Fruit fly (Drosophila melanogaster) whole organism, embryonic: Measurements from ENCODE around the gene ss.

ENCODE experiments used
- ATbp ChIP-seq: fragments of 200-800 bp; sonication (Bioruptor generic); optimal IDR thresholded peaks from 2 replicates; lab custom pipeline; 2017; ENCODE audit warnings: missing biosample characterization, mild to moderate bottlenecking, missing genetic modification characterization, missing genetic modification reagents
- C15 ChIP-seq: fragments of 200-800 bp; sonication (Bioruptor generic); IDR thresholded peaks from 3 replicates; pipeline ENCODE4 v1.3.6; 2022; ENCODE audit warnings: missing biosample characterization, missing genetic modification characterization
- CG10147 ChIP-seq: fragments of 200-800 bp; sonication (Bioruptor generic); optimal IDR thresholded peaks from 2 replicates; lab custom pipeline; 2019; ENCODE audit warnings: missing biosample characterization, mild to moderate bottlenecking, missing genetic modification characterization, moderate library complexity
- CG11398 ChIP-seq: fragments of 200-800 bp; sonication (Bioruptor generic); optimal IDR thresholded peaks from 2 replicates; lab custom pipeline; 2016; ENCODE audit warnings: missing biosample characterization, missing genetic modification characterization
- CG11456 ChIP-seq: fragments of 200-800 bp; sonication (Bioruptor generic); IDR thresholded peaks from 3 replicates; pipeline ENCODE4 v1.3.6; 2022; ENCODE audit warnings: missing biosample characterization, missing genetic modification characterization
- CG11504 ChIP-seq: fragments of 200-800 bp; sonication (Bioruptor generic); optimal IDR thresholded peaks from 3 replicates; lab custom pipeline; 2019; ENCODE audit warnings: missing biosample characterization, mild to moderate bottlenecking, missing genetic modification characterization, moderate library complexity
- CG11723 ChIP-seq: fragments of 200-800 bp; sonication (Bioruptor generic); optimal IDR thresholded peaks from 2 replicates; lab custom pipeline; 2017; ENCODE audit warnings: missing biosample characterization, mild to moderate bottlenecking, missing genetic modification characterization
- CG12236 ChIP-seq: fragments of 200-800 bp; sonication (Bioruptor generic); optimal IDR thresholded peaks from 2 replicates; lab custom pipeline; 2016; ENCODE audit warnings: missing biosample characterization, missing genetic modification characterization
- CG1233 ChIP-seq: fragments of 200-800 bp; sonication (Bioruptor generic); optimal IDR thresholded peaks from 4 replicates; lab custom pipeline; 2018; ENCODE audit warnings: missing biosample characterization, mild to moderate bottlenecking, missing genetic modification characterization
- CG13287 ChIP-seq: fragments of 200-800 bp; sonication (Bioruptor generic); IDR thresholded peaks from 2 replicates; pipeline ENCODE4 v1.3.6; 2022; ENCODE audit warnings: missing biosample characterization, missing genetic modification characterization; ENCODE audit not compliant: partially characterized antibody
- CG17359 ChIP-seq: fragments of 200-800 bp; sonication (Bioruptor generic); optimal IDR thresholded peaks from 3 replicates; lab custom pipeline; 2018; ENCODE audit warnings: missing biosample characterization, mild to moderate bottlenecking, missing genetic modification characterization, moderate library complexity
- CG17385 ChIP-seq: fragments of 200-800 bp; sonication (Bioruptor generic); optimal IDR thresholded peaks from 3 replicates; lab custom pipeline; 2018; ENCODE audit warnings: missing biosample characterization, mild to moderate bottlenecking, missing genetic modification characterization
- CG1832 ChIP-seq: fragments of 200-800 bp; sonication (Bioruptor generic); optimal IDR thresholded peaks from 2 replicates; lab custom pipeline; 2017; ENCODE audit warnings: missing biosample characterization, mild to moderate bottlenecking, missing genetic modification characterization, inconsistent platforms
- CG2199 ChIP-seq: fragments of 200-800 bp; sonication (Bioruptor generic); IDR thresholded peaks from 3 replicates; pipeline ENCODE4 v1.3.6; 2022; ENCODE audit warnings: missing biosample characterization, missing genetic modification characterization
- CG30431 ChIP-seq: fragments of 200-800 bp; sonication (Bioruptor generic); optimal IDR thresholded peaks from 2 replicates; lab custom pipeline; 2017; ENCODE audit warnings: missing biosample characterization, missing genetic modification characterization
- CG33557 ChIP-seq: fragments of 200-800 bp; sonication (Bioruptor generic); optimal IDR thresholded peaks from 2 replicates; lab custom pipeline; 2019; ENCODE audit warnings: missing biosample characterization, mild to moderate bottlenecking, missing genetic modification characterization, moderate library complexity
- CG34376 ChIP-seq: fragments of 200-800 bp; sonication (Bioruptor generic); optimal IDR thresholded peaks from 2 replicates; lab custom pipeline; 2018; ENCODE audit warnings: missing biosample characterization, mild to moderate bottlenecking, missing genetic modification characterization
- CG34422 ChIP-seq: fragments of 200-800 bp; sonication (Bioruptor generic); IDR thresholded peaks from 3 replicates; pipeline ENCODE4 v1.3.6; 2022; ENCODE audit warnings: missing biosample characterization, missing genetic modification characterization
- CG4617 ChIP-seq: fragments of 200-800 bp; sonication (Bioruptor generic); optimal IDR thresholded peaks from 3 replicates; lab custom pipeline; 2016; ENCODE audit warnings: missing biosample characterization, missing genetic modification characterization, borderline replicate concordance
- Camta ChIP-seq: fragments of 200-800 bp; sonication (Bioruptor generic); optimal IDR thresholded peaks from 2 replicates; lab custom pipeline; 2016; ENCODE audit warnings: missing biosample characterization, missing genetic modification characterization
- Dbx ChIP-seq: fragments of 200-800 bp; sonication (Bioruptor generic); IDR thresholded peaks from 3 replicates; pipeline ENCODE4 v1.3.6; 2022; ENCODE audit warnings: missing biosample characterization, missing genetic modification characterization
- Deaf1 ChIP-seq: fragments of 200-800 bp; optimal IDR thresholded peaks from 3 replicates; lab custom pipeline; 2019; ENCODE audit warnings: missing biosample characterization, mild to moderate bottlenecking, missing genetic modification characterization, moderate library complexity
- Fer3 ChIP-seq: fragments of 200-800 bp; sonication (Bioruptor generic); optimal IDR thresholded peaks from 2 replicates; lab custom pipeline; 2018; ENCODE audit warnings: missing biosample characterization, mild to moderate bottlenecking, missing genetic modification characterization, moderate library complexity
- GATAe ChIP-seq: fragments of 200-800 bp; sonication (Bioruptor generic); conservative IDR thresholded peaks from 2 replicates; pipeline ENCODE4 v1.3.6; 2022; ENCODE audit warnings: missing biosample characterization, missing genetic modification characterization
- Opbp ChIP-seq: fragments of 200-800 bp; sonication (Bioruptor generic); IDR thresholded peaks from 3 replicates; pipeline ENCODE4 v1.3.6; 2022; ENCODE audit warnings: missing biosample characterization, missing genetic modification characterization; ENCODE audit not compliant: partially characterized antibody
- amos ChIP-seq: fragments of 200-800 bp; sonication (Bioruptor generic); IDR thresholded peaks from 2 replicates; pipeline ENCODE4 v1.3.6; 2022; ENCODE audit warnings: missing biosample characterization, missing genetic modification characterization; ENCODE audit not compliant: partially characterized antibody
- bab2 ChIP-seq: fragments of 200-800 bp; sonication (Bioruptor generic); optimal IDR thresholded peaks from 2 replicates; lab custom pipeline; 2016; ENCODE audit warnings: missing biosample characterization, missing genetic modification characterization
- bigmax ChIP-seq: fragments of 200-800 bp; sonication (Bioruptor generic); optimal IDR thresholded peaks from 2 replicates; lab custom pipeline; 2018; ENCODE audit warnings: missing biosample characterization, mild to moderate bottlenecking, missing genetic modification characterization
- bowl ChIP-seq: fragments of 200-800 bp; sonication (Bioruptor generic); IDR thresholded peaks from 2 replicates; pipeline ENCODE4 v1.3.6; 2022; ENCODE audit warnings: missing biosample characterization, missing genetic modification characterization
- chinmo ChIP-seq: fragments of 200-800 bp; sonication (Bioruptor generic); IDR thresholded peaks from 4 replicates; pipeline ENCODE4 v1.3.6; 2022; ENCODE audit warnings: missing biosample characterization, missing genetic modification characterization; ENCODE audit not compliant: partially characterized antibody
- cwo ChIP-seq: fragments of 200-800 bp; sonication (Bioruptor generic); optimal IDR thresholded peaks from 3 replicates; lab custom pipeline; 2017; ENCODE audit warnings: missing biosample characterization, missing genetic modification characterization, mild to moderate bottlenecking, moderate library complexity, missing genetic modification reagents
- danr ChIP-seq: fragments of 200-800 bp; sonication (Bioruptor generic); IDR thresholded peaks from 2 replicates; pipeline ENCODE4 v1.3.6; 2022; ENCODE audit warnings: missing biosample characterization, missing genetic modification characterization
- dpn ChIP-seq, 2 experiments: fragments of 200-800 bp; sonication (Bioruptor generic); optimal IDR thresholded peaks; 3 replicates each; lab custom pipeline; 2016; ENCODE audit warnings: missing biosample characterization in 2 of 2, missing genetic modification characterization in 2 of 2
- dysf ChIP-seq: fragments of 200-800 bp; sonication (Bioruptor generic); IDR thresholded peaks from 3 replicates; pipeline ENCODE4 v1.3.6; 2022; ENCODE audit warnings: missing biosample characterization, missing genetic modification characterization
- en ChIP-seq: fragments of 200-800 bp; sonication (Bioruptor generic); optimal IDR thresholded peaks from 2 replicates; lab custom pipeline; 2016; ENCODE audit warnings: missing biosample characterization, missing genetic modification characterization
- exex ChIP-seq: fragments of 200-800 bp; sonication (Bioruptor generic); optimal IDR thresholded peaks from 4 replicates; lab custom pipeline; 2018; ENCODE audit warnings: missing biosample characterization, mild to moderate bottlenecking, missing genetic modification characterization, moderate library complexity
- fd64A ChIP-seq: fragments of 200-800 bp; sonication (Bioruptor generic); optimal IDR thresholded peaks from 3 replicates; lab custom pipeline; 2018; ENCODE audit warnings: missing biosample characterization, mild to moderate bottlenecking, missing genetic modification characterization
- ftz-f1 ChIP-seq: fragments of 200-800 bp; sonication (Bioruptor generic); optimal IDR thresholded peaks from 2 replicates; lab custom pipeline; 2016; ENCODE audit warnings: missing biosample characterization, missing genetic modification characterization
- gem ChIP-seq: fragments of 200-800 bp; sonication (Bioruptor generic); optimal IDR thresholded peaks from 2 replicates; lab custom pipeline; 2019; ENCODE audit warnings: missing biosample characterization, mild to moderate bottlenecking, missing genetic modification characterization, moderate library complexity
- grn ChIP-seq: fragments of 200-800 bp; sonication (Bioruptor generic); optimal IDR thresholded peaks from 3 replicates; lab custom pipeline; 2017; ENCODE audit warnings: missing biosample characterization, missing genetic modification characterization
- hb ChIP-seq: fragments of 200-800 bp; sonication (Bioruptor generic); IDR thresholded peaks from 3 replicates; pipeline ENCODE4 v1.3.6; 2022; ENCODE audit warnings: missing biosample characterization, missing genetic modification characterization; ENCODE audit not compliant: partially characterized antibody
- kay ChIP-seq: fragments of 200-800 bp; sonication (Bioruptor generic); optimal IDR thresholded peaks from 2 replicates; lab custom pipeline; 2016; ENCODE audit warnings: missing biosample characterization, missing genetic modification characterization
- lab ChIP-seq: fragments of 200-800 bp; sonication (Bioruptor generic); optimal IDR thresholded peaks from 3 replicates; lab custom pipeline; 2017; ENCODE audit warnings: missing biosample characterization, missing genetic modification characterization, mild to moderate bottlenecking, moderate library complexity, missing genetic modification reagents
- lbe ChIP-seq: fragments of 200-800 bp; sonication (Bioruptor generic); optimal IDR thresholded peaks from 2 replicates; lab custom pipeline; 2016; ENCODE audit warnings: missing biosample characterization, mild to moderate bottlenecking, missing genetic modification characterization
- nom ChIP-seq: fragments of 200-800 bp; sonication (Bioruptor generic); optimal IDR thresholded peaks from 2 replicates; lab custom pipeline; 2017; ENCODE audit warnings: missing biosample characterization, missing genetic modification characterization, mild to moderate bottlenecking, moderate library complexity, missing genetic modification reagents
- onecut ChIP-seq: fragments of 200-800 bp; sonication (Bioruptor generic); IDR thresholded peaks from 2 replicates; pipeline ENCODE4 v1.3.6; 2022; ENCODE audit warnings: missing biosample characterization, missing genetic modification characterization
- ro ChIP-seq: fragments of 200-800 bp; sonication (Bioruptor generic); IDR thresholded peaks from 2 replicates; pipeline ENCODE4 v1.3.6; 2022; ENCODE audit warnings: missing biosample characterization, missing genetic modification characterization
- row ChIP-seq: fragments of 200-800 bp; sonication (Bioruptor generic); IDR thresholded peaks from 3 replicates; pipeline ENCODE4 v1.3.6; 2022; ENCODE audit warnings: missing biosample characterization, missing genetic modification characterization
- tap ChIP-seq: fragments of 200-800 bp; optimal IDR thresholded peaks from 3 replicates; lab custom pipeline; 2019; ENCODE audit warnings: missing biosample characterization, mild to moderate bottlenecking, missing genetic modification characterization, moderate library complexity
- ttk ChIP-seq: fragments of 200-800 bp; sonication (Bioruptor generic); IDR thresholded peaks from 2 replicates; pipeline ENCODE4 v2.1.2; 2022; ENCODE audit warnings: missing biosample characterization, missing genetic modification characterization
- zfh1 ChIP-seq: fragments of 200-800 bp; sonication (Bioruptor generic); IDR thresholded peaks from 3 replicates; pipeline ENCODE4 v1.3.6; 2022; ENCODE audit warnings: missing biosample characterization, missing genetic modification characterization

The ss gene

dm6 chr3R:16446836-16447235, 43.3 kb upstream of the ss start:
- TF ChIP-seq CG12236 (no peak), danr (GFP tag; lab: Robert Waterston, UW) (no peak), nom (GFP tag; lab: Kevin White, UChicago) (no peak), Deaf1 (tag; lab: Kevin White, UChicago) (no peak), dysf (GFP tag; lab: Robert Waterston, UW) (no peak), CG30431 (GFP tag; lab: Kevin White, UChicago) (no peak), CG11456 (GFP tag; lab: Robert Waterston, UW) (no peak), CG4617 (no peak), C15 (GFP tag; lab: Robert Waterston, UW) (no peak), CG17359 (tag; lab: Kevin White, UChicago) (no peak), ttk (GFP tag; lab: Robert Waterston, UW) (no peak), CG17385 (GFP tag; lab: Kevin White, UChicago) (no peak), Camta (GFP tag; lab: Kevin White, UChicago) (no peak), ftz-f1 (no peak), amos (no peak), CG10147 (no peak), Fer3 (tag; lab: Kevin White, UChicago) (no peak), hb (GFP tag; lab: Robert Waterston, UW) (no peak), CG11723 (GFP tag; lab: Kevin White, UChicago) (no peak), GATAe (GFP tag; lab: Robert Waterston, UW) (peak; percentile 86), CG11398 (GFP tag; lab: Kevin White, UChicago) (no peak), CG1233 (GFP tag; lab: Kevin White, UChicago) (no peak), CG34376 (GFP tag; lab: Kevin White, UChicago) (peak; percentile 44), kay (GFP tag; lab: Kevin White, UChicago) (no peak), CG33557 (no peak), bowl (no peak), ro (GFP tag; lab: Robert Waterston, UW) (no peak), Dbx (GFP tag; lab: Robert Waterston, UW) (no peak), lbe (no peak), CG13287 (GFP tag; lab: Robert Waterston, UW) (no peak), bigmax (GFP tag; lab: Kevin White, UChicago) (no peak), ATbp (GFP tag; lab: Kevin White, UChicago) (no peak), tap (tag; lab: Kevin White, UChicago) (no peak), lab (GFP tag; lab: Kevin White, UChicago) (peak; percentile 14), dpn (GFP tag; optimal IDR thresholded peaks at IDR 0.05; lab: Kevin White, UChicago) (no peak), fd64A (no peak), exex (tag; lab: Kevin White, UChicago) (peak; percentile 83), grn (GFP tag; lab: Kevin White, UChicago) (peak; percentile 55), gem (tag; lab: Kevin White, UChicago) (no peak), bab2 (GFP tag; lab: Kevin White, UChicago) (no peak), CG34422 (GFP tag; lab: Robert Waterston, UW) (no peak), CG1832 (GFP tag; lab: Kevin White, UChicago) (no peak), en (GFP tag; lab: Kevin White, UChicago) (no peak), zfh1 (GFP tag; lab: Robert Waterston, UW) (no peak), chinmo (GFP tag; lab: Robert Waterston, UW) (no peak), Opbp (GFP tag; lab: Robert Waterston, UW) (no peak), CG2199 (0 out of 3 replicates have a peak, but pooled peaks have one; percentile 26), CG11504 (no peak), cwo (peak; percentile 34), row (GFP tag; lab: Robert Waterston, UW) (no peak), onecut (GFP tag; lab: Robert Waterston, UW) (no peak)
